Fruit fly (Drosophila melanogaster) whole organism, embryonic: ENCODE measurements around the gene CG13033.

Experiments used
- Abd-B ChIP-seq: fragments of 200-800 bp; sonication (Bioruptor generic); optimal IDR thresholded peaks from 2 replicates; lab custom pipeline; 2018; ENCODE audit warnings: missing biosample characterization, mild to moderate bottlenecking, missing genetic modification characterization, moderate library complexity
- Aef1 ChIP-seq: fragments of 200-800 bp; sonication (Bioruptor generic); IDR thresholded peaks from 3 replicates; pipeline ENCODE4 v1.3.6; 2022; ENCODE audit warnings: missing biosample characterization, missing genetic modification characterization
- Asciz ChIP-seq: fragments of 200-800 bp; sonication (Bioruptor generic); optimal IDR thresholded peaks from 2 replicates; lab custom pipeline; 2017; ENCODE audit warnings: missing biosample characterization, mild to moderate bottlenecking, missing genetic modification characterization, missing genetic modification reagents
- B-H2 ChIP-seq: fragments of 200-800 bp; sonication (Bioruptor generic); optimal IDR thresholded peaks from 2 replicates; lab custom pipeline; 2018; ENCODE audit warnings: missing biosample characterization, mild to moderate bottlenecking, missing genetic modification characterization
- CG10274 ChIP-seq: fragments of 200-800 bp; sonication (Bioruptor generic); optimal IDR thresholded peaks from 3 replicates; lab custom pipeline; 2017; ENCODE audit warnings: missing biosample characterization, mild to moderate bottlenecking, missing genetic modification characterization
- CG10462 ChIP-seq: fragments of 200-800 bp; sonication (Bioruptor generic); optimal IDR thresholded peaks from 2 replicates; lab custom pipeline; 2016; ENCODE audit warnings: missing biosample characterization, missing genetic modification characterization
- CG10543 ChIP-seq: fragments of 200-800 bp; sonication (Bioruptor generic); optimal IDR thresholded peaks from 3 replicates; lab custom pipeline; 2017; ENCODE audit warnings: missing biosample characterization, mild to moderate bottlenecking, missing genetic modification characterization, moderate library complexity
- CG1233 ChIP-seq: fragments of 200-800 bp; sonication (Bioruptor generic); optimal IDR thresholded peaks from 4 replicates; lab custom pipeline; 2018; ENCODE audit warnings: missing biosample characterization, mild to moderate bottlenecking, missing genetic modification characterization
- CG13296 ChIP-seq: fragments of 200-800 bp; sonication (Bioruptor generic); optimal IDR thresholded peaks from 3 replicates; lab custom pipeline; 2018; ENCODE audit warnings: missing biosample characterization, mild to moderate bottlenecking, missing genetic modification characterization
- CG13775 ChIP-seq: fragments of 200-800 bp; sonication (Bioruptor generic); optimal IDR thresholded peaks from 3 replicates; lab custom pipeline; 2017; ENCODE audit warnings: missing biosample characterization, mild to moderate bottlenecking, missing genetic modification characterization
- CG14667 ChIP-seq: fragments of 200-800 bp; sonication (Bioruptor generic); IDR thresholded peaks from 2 replicates; pipeline ENCODE4 v1.3.6; 2022; ENCODE audit warnings: missing biosample characterization, missing genetic modification characterization
- CG15073 ChIP-seq: fragments of 200-800 bp; sonication (Bioruptor generic); optimal IDR thresholded peaks from 2 replicates; lab custom pipeline; 2016; ENCODE audit warnings: missing biosample characterization, missing genetic modification characterization
- CG15269 ChIP-seq: fragments of 200-800 bp; sonication (Bioruptor generic); optimal IDR thresholded peaks from 2 replicates; lab custom pipeline; 2018; ENCODE audit warnings: missing biosample characterization, mild to moderate bottlenecking, missing genetic modification characterization, moderate library complexity
- CG15696 ChIP-seq: fragments of 200-800 bp; sonication (Bioruptor generic); optimal IDR thresholded peaks from 2 replicates; lab custom pipeline; 2019; ENCODE audit warnings: missing biosample characterization, mild to moderate bottlenecking, missing genetic modification characterization, moderate library complexity
- CG1647 ChIP-seq: fragments of 200-800 bp; sonication (Bioruptor generic); optimal IDR thresholded peaks from 3 replicates; lab custom pipeline; 2016; ENCODE audit warnings: missing biosample characterization, missing genetic modification characterization
- CG17186 ChIP-seq: fragments of 200-800 bp; sonication (Bioruptor generic); optimal IDR thresholded peaks from 3 replicates; lab custom pipeline; 2017; ENCODE audit warnings: missing biosample characterization, missing genetic modification reagents, missing genetic modification characterization
- CG18011 ChIP-seq: fragments of 200-800 bp; sonication (Bioruptor generic); optimal IDR thresholded peaks from 2 replicates; lab custom pipeline; 2017; ENCODE audit warnings: missing biosample characterization, missing genetic modification characterization, mild to moderate bottlenecking, moderate library complexity, missing genotype
- CG18599 ChIP-seq: fragments of 200-800 bp; sonication (Bioruptor generic); optimal IDR thresholded peaks from 3 replicates; lab custom pipeline; 2017; ENCODE audit warnings: missing biosample characterization, missing genetic modification characterization, mild to moderate bottlenecking, moderate library complexity, missing genetic modification reagents
- CG2129 ChIP-seq: fragments of 200-800 bp; sonication (Bioruptor generic); IDR thresholded peaks from 2 replicates; pipeline ENCODE4 v1.3.6; 2022; ENCODE audit warnings: missing biosample characterization, missing genetic modification characterization; ENCODE audit not compliant: partially characterized antibody
- CG2712 ChIP-seq: fragments of 200-800 bp; optimal IDR thresholded peaks from 3 replicates; lab custom pipeline; 2019; ENCODE audit warnings: missing biosample characterization, mild to moderate bottlenecking, missing genetic modification characterization, moderate library complexity
- CG31224 ChIP-seq: fragments of 200-800 bp; sonication (Bioruptor generic); IDR thresholded peaks from 2 replicates; pipeline ENCODE4 v1.3.6; 2022; ENCODE audit warnings: missing biosample characterization, missing genetic modification characterization
- CG33213 ChIP-seq: fragments of 200-800 bp; sonication (Bioruptor generic); optimal IDR thresholded peaks from 3 replicates; lab custom pipeline; 2016; ENCODE audit warnings: missing biosample characterization, missing genetic modification characterization
- CG3726 ChIP-seq: fragments of 200-800 bp; sonication (Bioruptor generic); IDR thresholded peaks from 3 replicates; pipeline ENCODE4, ENCODE4 v1.3.6; 2022; ENCODE audit warnings: missing biosample characterization, missing genetic modification characterization
- CG6854 ChIP-seq: fragments of 200-800 bp; sonication (Bioruptor generic); optimal IDR thresholded peaks from 3 replicates; lab custom pipeline; 2017; ENCODE audit warnings: missing biosample characterization, mild to moderate bottlenecking, missing genetic modification characterization
- CG7745 ChIP-seq: fragments of 200-800 bp; sonication (Bioruptor generic); optimal IDR thresholded peaks from 2 replicates; lab custom pipeline; 2018; ENCODE audit warnings: missing biosample characterization, mild to moderate bottlenecking, missing genetic modification characterization, moderate library complexity
- CG8388 ChIP-seq: fragments of 200-800 bp; sonication (Bioruptor generic); optimal IDR thresholded peaks from 2 replicates; lab custom pipeline; 2019; ENCODE audit warnings: missing biosample characterization, mild to moderate bottlenecking, missing genetic modification characterization, moderate library complexity
- Dbx ChIP-seq: fragments of 200-800 bp; sonication (Bioruptor generic); IDR thresholded peaks from 3 replicates; pipeline ENCODE4 v1.3.6; 2022; ENCODE audit warnings: missing biosample characterization, missing genetic modification characterization
- Dip3 ChIP-seq: fragments of 200-800 bp; sonication (Bioruptor generic); optimal IDR thresholded peaks from 3 replicates; lab custom pipeline; 2016; ENCODE audit warnings: missing biosample characterization, missing genetic modification characterization
- Hr3 ChIP-seq: fragments of 200-800 bp; sonication (Bioruptor generic); optimal IDR thresholded peaks from 3 replicates; lab custom pipeline; 2016; ENCODE audit warnings: missing biosample characterization, missing genetic modification characterization
- Lim3 ChIP-seq: fragments of 200-800 bp; sonication (Bioruptor generic); IDR thresholded peaks from 2 replicates; pipeline ENCODE4 v1.3.6; 2022; ENCODE audit warnings: missing biosample characterization, missing genetic modification characterization
- MTF-1 ChIP-seq: fragments of 200-800 bp; sonication (Bioruptor generic); optimal IDR thresholded peaks from 2 replicates; lab custom pipeline; 2018; ENCODE audit warnings: missing biosample characterization, mild to moderate bottlenecking, missing genetic modification characterization, borderline replicate concordance
- Myb ChIP-seq: fragments of 200-800 bp; sonication (Bioruptor generic); optimal IDR thresholded peaks from 2 replicates; lab custom pipeline; 2016; ENCODE audit warnings: missing biosample characterization, missing genetic modification characterization
- NfI ChIP-seq: fragments of 200-800 bp; sonication (Bioruptor generic); optimal IDR thresholded peaks from 3 replicates; lab custom pipeline; 2018; ENCODE audit warnings: missing biosample characterization, mild to moderate bottlenecking, missing genetic modification characterization, moderate library complexity
- Side ChIP-seq: fragments of 200-800 bp; sonication (Bioruptor generic); optimal IDR thresholded peaks from 2 replicates; lab custom pipeline; 2016; ENCODE audit warnings: missing biosample characterization, missing genetic modification characterization
- Ssrp ChIP-seq: fragments of 200-800 bp; sonication (Bioruptor generic); optimal IDR thresholded peaks from 2 replicates; lab custom pipeline; 2018; ENCODE audit warnings: missing biosample characterization, mild to moderate bottlenecking, missing genetic modification characterization, moderate library complexity
- Xrp1 ChIP-seq: fragments of 200-800 bp; sonication (Bioruptor generic); IDR thresholded peaks from 2 replicates; pipeline ENCODE4 v1.3.6; 2022; ENCODE audit warnings: missing biosample characterization, missing genetic modification characterization
- al ChIP-seq: fragments of 200-800 bp; sonication (Bioruptor generic); IDR thresholded peaks from 2 replicates; pipeline ENCODE4 v1.3.6; 2022; ENCODE audit warnings: missing biosample characterization, missing genetic modification characterization
- corto ChIP-seq: fragments of 200-800 bp; sonication (Bioruptor generic); optimal IDR thresholded peaks from 2 replicates; lab custom pipeline; 2016; ENCODE audit warnings: missing biosample characterization, mild to moderate bottlenecking, missing genetic modification characterization, moderate library complexity
- ewg ChIP-seq: fragments of 200-800 bp; sonication (Bioruptor generic); optimal IDR thresholded peaks from 3 replicates; lab custom pipeline; 2017; ENCODE audit warnings: mild to moderate bottlenecking, missing biosample characterization, missing genetic modification reagents, missing genetic modification characterization
- fd3F ChIP-seq: fragments of 200-800 bp; sonication (Bioruptor generic); optimal IDR thresholded peaks from 2 replicates; lab custom pipeline; 2018; ENCODE audit warnings: missing biosample characterization, mild to moderate bottlenecking, missing genetic modification characterization, moderate library complexity
- ftz-f1 ChIP-seq: fragments of 200-800 bp; sonication (Bioruptor generic); optimal IDR thresholded peaks from 2 replicates; lab custom pipeline; 2016; ENCODE audit warnings: missing biosample characterization, missing genetic modification characterization
- gro ChIP-seq: fragments of 200-800 bp; sonication (Bioruptor generic); optimal IDR thresholded peaks from 2 replicates; lab custom pipeline; 2016; ENCODE audit warnings: missing biosample characterization, missing genetic modification characterization
- gt ChIP-seq: fragments of 200-800 bp; sonication (Bioruptor generic); IDR thresholded peaks from 2 replicates; pipeline ENCODE4 v1.3.6; 2022; ENCODE audit warnings: missing biosample characterization, missing genetic modification characterization
- jigr1 ChIP-seq: fragments of 200-800 bp; sonication (Bioruptor generic); IDR thresholded peaks from 3 replicates; pipeline ENCODE4 v1.3.6; 2022; ENCODE audit warnings: missing biosample characterization, missing genetic modification characterization
- luna ChIP-seq: fragments of 200-800 bp; sonication (Bioruptor generic); optimal IDR thresholded peaks from 2 replicates; lab custom pipeline; 2016; ENCODE audit warnings: missing biosample characterization, missing genetic modification characterization
- nerfin-2 ChIP-seq: fragments of 200-800 bp; sonication (Bioruptor generic); IDR thresholded peaks from 2 replicates; pipeline ENCODE4 v1.3.6; 2022; ENCODE audit warnings: missing biosample characterization, missing genetic modification characterization; ENCODE audit not compliant: partially characterized antibody
- pb ChIP-seq: fragments of 200-800 bp; sonication (Bioruptor generic); optimal IDR thresholded peaks from 3 replicates; lab custom pipeline; 2016; ENCODE audit warnings: missing biosample characterization, missing genetic modification characterization
- sima ChIP-seq: fragments of 200-800 bp; sonication (Bioruptor generic); optimal IDR thresholded peaks from 2 replicates; lab custom pipeline; 2016; ENCODE audit warnings: missing biosample characterization, missing genetic modification characterization
- slou ChIP-seq: fragments of 200-800 bp; sonication (Bioruptor generic); optimal IDR thresholded peaks from 3 replicates; lab custom pipeline; 2016; ENCODE audit warnings: missing biosample characterization, missing genetic modification characterization
- unc-4 ChIP-seq: fragments of 200-800 bp; sonication (Bioruptor generic); IDR thresholded peaks from 2 replicates; pipeline ENCODE4 v1.3.6; 2022; ENCODE audit warnings: missing biosample characterization, missing genetic modification characterization; ENCODE audit not compliant: partially characterized antibody

CG13033 gene

dm6 chr3L:16581201-16581705 is 35.8 kb upstream of the CG13033 start, which contains the start of gene Smn (continued):
- TF ChIP-seq CG31224 = no peak
- peak; percentile 32 for TF ChIP-seq fd3F (GFP tag; lab: Kevin White, UChicago)
- peak; percentile 16 for TF ChIP-seq CG17186
- TF ChIP-seq CG15269 (tag; lab: Kevin White, UChicago) = peak; percentile 46
- no peak for TF ChIP-seq gt (GFP tag; lab: Robert Waterston, UW)
- no peak for TF ChIP-seq jigr1
- TF ChIP-seq Asciz (GFP tag; lab: Kevin White, UChicago) = no peak
- no peak for TF ChIP-seq luna
- TF ChIP-seq unc-4 = peak; percentile 77
- no peak for TF ChIP-seq slou (GFP tag; lab: Kevin White, UChicago)
- peak; percentile 34 for TF ChIP-seq CG8388 (GFP tag; lab: Kevin White, UChicago)
- TF ChIP-seq Myb (GFP tag; lab: Kevin White, UChicago) = peak; percentile 55
- no peak for TF ChIP-seq ftz-f1
- peak; percentile 52 for TF ChIP-seq Hr3
- TF ChIP-seq B-H2 = peak; percentile 55
- TF ChIP-seq pb (GFP tag; lab: Kevin White, UChicago) = no peak
- TF ChIP-seq al (GFP tag; lab: Robert Waterston, UW) = peak; percentile 44; the same call in 1 of the 2 replicates
- peak; percentile 29 for TF ChIP-seq CG1233
- peak; percentile 46 for TF ChIP-seq CG10543 (GFP tag; lab: Kevin White, UChicago)
- TF ChIP-seq NfI (GFP tag; lab: Kevin White, UChicago) = no peak
- TF ChIP-seq Dbx (GFP tag; lab: Robert Waterston, UW) = 0 out of 3 replicates have a peak, but pooled peaks have one; percentile 56
- TF ChIP-seq CG14667 = no peak
- no peak for TF ChIP-seq corto (GFP tag; lab: Kevin White, UChicago)
- TF ChIP-seq Dip3 = peak; percentile 55
- TF ChIP-seq nerfin-2 (GFP tag; lab: Robert Waterston, UW) = peak; percentile 89
- TF ChIP-seq CG3726 = no peak
- TF ChIP-seq gro (GFP tag; lab: Kevin White, UChicago) = no peak
- TF ChIP-seq CG2712 (tag; lab: Kevin White, UChicago) = peak; percentile 50
- TF ChIP-seq Lim3 (GFP tag; lab: Robert Waterston, UW) = no peak
- TF ChIP-seq Side (GFP tag; lab: Kevin White, UChicago) = peak; percentile 67
- peak; percentile 72 for TF ChIP-seq CG2129 (GFP tag; lab: Robert Waterston, UW)
- TF ChIP-seq CG10274 (GFP tag; lab: Kevin White, UChicago) = no peak
- no peak for TF ChIP-seq CG7745
- TF ChIP-seq CG13296 (GFP tag; lab: Kevin White, UChicago) = peak; percentile 27
- no peak for TF ChIP-seq MTF-1 (GFP tag; lab: Kevin White, UChicago)
- TF ChIP-seq Aef1 (GFP tag; lab: Robert Waterston, UW) = no peak
- TF ChIP-seq CG33213 (GFP tag; lab: Kevin White, UChicago) = peak; percentile 43
- TF ChIP-seq CG10462 (GFP tag; lab: Kevin White, UChicago) = no peak
- no peak for TF ChIP-seq CG15073 (GFP tag; lab: Kevin White, UChicago)
- TF ChIP-seq Ssrp (tag; lab: Kevin White, UChicago) = no peak
- TF ChIP-seq Xrp1 (GFP tag; lab: Robert Waterston, UW) = no peak
- TF ChIP-seq CG6854 (GFP tag; lab: Kevin White, UChicago) = no peak
- peak; percentile 23 for TF ChIP-seq CG18011 (GFP tag; lab: Kevin White, UChicago)
- TF ChIP-seq CG18599 (GFP tag; lab: Kevin White, UChicago) = peak; percentile 69
- peak; percentile 50 for TF ChIP-seq Abd-B (GFP tag; lab: Kevin White, UChicago)
- TF ChIP-seq sima = no peak
- no peak for TF ChIP-seq CG1647 (GFP tag; lab: Kevin White, UChicago)
- peak; percentile 17 for TF ChIP-seq CG13775 (GFP tag; lab: Kevin White, UChicago)
- no peak for TF ChIP-seq ewg (GFP tag; lab: Kevin White, UChicago)
- TF ChIP-seq CG15696 = peak; percentile 21
